Fruit fly (Drosophila melanogaster) whole organism, wandering third instar larva: ENCODE data around the gene CG10286.

ENCODE experiments used
- Abd-B ChIP-seq: fragments of >200 bp; optimal IDR thresholded peaks from 2 replicates; lab custom pipeline; 2017; ENCODE audit warnings: missing biosample characterization, missing genetic modification characterization
- CG32264 ChIP-seq: fragments of 200-800 bp; sonication (Bioruptor generic); optimal IDR thresholded peaks from 2 replicates; lab custom pipeline; 2016; ENCODE audit warnings: missing biosample characterization, missing genetic modification characterization
- CG9705 ChIP-seq: fragments of 200-800 bp; sonication (Bioruptor generic); optimal IDR thresholded peaks from 2 replicates; lab custom pipeline; 2018; ENCODE audit warnings: missing biosample characterization, mild to moderate bottlenecking, missing genetic modification characterization
- CrebA ChIP-seq: fragments of 200-800 bp; sonication (Bioruptor generic); optimal IDR thresholded peaks from 2 replicates; lab custom pipeline; 2016; ENCODE audit warnings: missing biosample characterization, mild to moderate bottlenecking, missing genetic modification characterization, borderline replicate concordance
- Dfd ChIP-seq: fragments of >200 bp; optimal IDR thresholded peaks from 2 replicates; lab custom pipeline; 2017; ENCODE audit warnings: missing biosample characterization, missing genetic modification characterization
- GATAd ChIP-seq: sonication (Bioruptor generic); optimal IDR thresholded peaks from 2 replicates; lab custom pipeline; 2016; ENCODE audit warnings: missing biosample characterization, missing genetic modification characterization
- HLH106 ChIP-seq: fragments of 200-800 bp; optimal IDR thresholded peaks from 3 replicates; lab custom pipeline; 2019; ENCODE audit warnings: missing biosample characterization, mild to moderate bottlenecking, missing genetic modification characterization, moderate library complexity
- Hnf4 ChIP-seq: fragments of 200-800 bp; sonication (Bioruptor generic); optimal IDR thresholded peaks from 2 replicates; lab custom pipeline; 2016; ENCODE audit warnings: missing biosample characterization, mild to moderate bottlenecking, missing genetic modification characterization
- Hr78 ChIP-seq: fragments of >200 bp; optimal IDR thresholded peaks from 2 replicates; lab custom pipeline; 2017; ENCODE audit warnings: missing biosample characterization, missing genetic modification characterization
- Hr83 ChIP-seq: fragments of 200-300 bp; sonication (Bioruptor generic); optimal IDR thresholded peaks from 2 replicates; lab custom pipeline; 2016; ENCODE audit warnings: missing biosample characterization, mild to moderate bottlenecking, missing genetic modification characterization, moderate library complexity; ENCODE audit not compliant: poor library complexity, severe bottlenecking
- Jra ChIP-seq: sonication (Bioruptor generic); optimal IDR thresholded peaks from 2 replicates; lab custom pipeline; 2016; ENCODE audit warnings: missing biosample characterization, missing genetic modification characterization
- Mio ChIP-seq: sonication (Bioruptor generic); optimal IDR thresholded peaks from 2 replicates; lab custom pipeline; 2016; ENCODE audit warnings: missing biosample characterization, missing genetic modification characterization
- Myc ChIP-seq: fragments of >200 bp; optimal IDR thresholded peaks from 2 replicates; lab custom pipeline; 2017
- N ChIP-seq: fragments of >200 bp; optimal IDR thresholded peaks from 2 replicates; lab custom pipeline; 2018; ENCODE audit warnings: missing biosample characterization, missing external identifiers, missing genetic modification characterization
- OdsH ChIP-seq: fragments of 200-800 bp; sonication (Bioruptor generic); optimal IDR thresholded peaks from 2 replicates; lab custom pipeline; 2016; ENCODE audit warnings: missing biosample characterization, mild to moderate bottlenecking, missing genetic modification characterization
- Rel ChIP-seq, 2 experiments: fragments of 200-800 bp; sonication (Bioruptor generic) in 1 of 2; optimal IDR thresholded peaks; 2 replicates in 1 of 2; 3 replicates in 1 of 2; lab custom pipeline; 2016 to 2019; ENCODE audit warnings: mild to moderate bottlenecking in 2 of 2, missing biosample characterization in 2 of 2, missing genetic modification characterization in 2 of 2, moderate library complexity in 1 of 2
- Sp1 ChIP-seq: fragments of 200-800 bp; sonication (Bioruptor generic); optimal IDR thresholded peaks from 3 replicates; lab custom pipeline; 2019; ENCODE audit warnings: missing biosample characterization, mild to moderate bottlenecking, missing genetic modification characterization, moderate library complexity
- Vsx2 ChIP-seq: fragments of 200-300, 225-300 bp; sonication (Bioruptor generic); optimal IDR thresholded peaks from 2 replicates; lab custom pipeline; 2018; ENCODE audit warnings: missing biosample characterization, missing genetic modification characterization; ENCODE audit not compliant: partially characterized antibody
- br ChIP-seq: fragments of 200-800 bp; sonication (Bioruptor generic); optimal IDR thresholded peaks from 2 replicates; lab custom pipeline; 2016; ENCODE audit warnings: missing biosample characterization, missing genetic modification characterization
- dl ChIP-seq, 2 experiments: fragments of 175-275, 200-275 bp in 1 of 2; fragments of 200-275 bp in 1 of 2; sonication (Bioruptor generic); optimal IDR thresholded peaks; lab custom pipeline; 2018; ENCODE audit warnings: mild to moderate bottlenecking in 2 of 2, missing biosample characterization in 2 of 2, missing genetic modification characterization in 2 of 2, moderate library complexity in 2 of 2; ENCODE audit not compliant: partially characterized antibody in 2 of 2, insufficient read depth in 1 of 2
- dmrt93B ChIP-seq: fragments of 200-800 bp; sonication (Bioruptor generic); optimal IDR thresholded peaks from 2 replicates; lab custom pipeline; 2018; ENCODE audit warnings: missing biosample characterization, mild to moderate bottlenecking, missing genetic modification characterization
- dsf ChIP-seq: sonication (Bioruptor generic); optimal IDR thresholded peaks from 2 replicates; lab custom pipeline; 2016; ENCODE audit warnings: missing biosample characterization, missing genetic modification characterization, borderline replicate concordance
- ey ChIP-seq: fragments of 200-800 bp; sonication (Bioruptor generic); optimal IDR thresholded peaks from 2 replicates; lab custom pipeline; 2016; ENCODE audit warnings: missing biosample characterization, missing genetic modification characterization
- foxo ChIP-seq, 2 experiments: fragments of 200-800 bp; sonication (Bioruptor generic); optimal IDR thresholded peaks; 2 replicates in 1 of 2; 3 replicates in 1 of 2; lab custom pipeline; 2016 to 2017; ENCODE audit warnings: missing biosample characterization in 2 of 2, missing genetic modification characterization in 2 of 2
- fru ChIP-seq: fragments of 200-800 bp; sonication (Bioruptor generic); optimal IDR thresholded peaks from 3 replicates; lab custom pipeline; 2016; ENCODE audit warnings: missing biosample characterization, mild to moderate bottlenecking, missing genetic modification characterization
- h ChIP-seq: fragments of 200-800 bp; sonication (Bioruptor generic); optimal IDR thresholded peaks from 3 replicates; lab custom pipeline; 2016; ENCODE audit warnings: missing biosample characterization, mild to moderate bottlenecking, missing genetic modification characterization
- jim ChIP-seq: fragments of 175-275, 200-325 bp; sonication (Bioruptor generic); optimal IDR thresholded peaks from 2 replicates; lab custom pipeline; 2016; ENCODE audit warnings: missing biosample characterization, mild to moderate bottlenecking, missing genetic modification characterization
- lola ChIP-seq: fragments of >200 bp; optimal IDR thresholded peaks from 2 replicates; lab custom pipeline; 2017; ENCODE audit warnings: missing biosample characterization, missing genetic modification characterization
- pan ChIP-seq: fragments of >200 bp; optimal IDR thresholded peaks from 2 replicates; lab custom pipeline; 2017
- psq ChIP-seq: fragments of 200-800 bp; sonication (Bioruptor generic); optimal IDR thresholded peaks from 3 replicates; lab custom pipeline; 2017; ENCODE audit warnings: missing biosample characterization, mild to moderate bottlenecking, missing genetic modification characterization, moderate library complexity
- rgr ChIP-seq: fragments of 200-800 bp; sonication (Bioruptor generic); optimal IDR thresholded peaks from 3 replicates; lab custom pipeline; 2016; ENCODE audit warnings: missing biosample characterization, mild to moderate bottlenecking, missing genetic modification characterization
- sage ChIP-seq: fragments of 200-800 bp; sonication (Bioruptor generic); optimal IDR thresholded peaks from 2 replicates; lab custom pipeline; 2016; ENCODE audit warnings: missing biosample characterization, mild to moderate bottlenecking, missing genetic modification characterization
- sv ChIP-seq: fragments of 200-800 bp; sonication (Bioruptor generic); optimal IDR thresholded peaks from 3 replicates; lab custom pipeline; 2016; ENCODE audit warnings: missing biosample characterization, missing genetic modification characterization
- tai ChIP-seq: sonication (Bioruptor generic); optimal IDR thresholded peaks from 2 replicates; lab custom pipeline; 2016; ENCODE audit warnings: missing biosample characterization, missing genetic modification characterization
- usp ChIP-seq: fragments of >200 bp; optimal IDR thresholded peaks from 2 replicates; lab custom pipeline; 2017; ENCODE audit warnings: missing biosample characterization, missing genetic modification characterization

Gene CG10286

dm6 chr3R:6399289-6399688 lies 30.5 kb downstream of the CG10286 start:
- TF ChIP-seq Dfd (GFP tag; lab: Kevin White, UChicago): no peak
- no peak for TF ChIP-seq foxo (GFP tag; optimal IDR thresholded peaks at IDR 0.05; lab: Kevin White, UChicago)
- TF ChIP-seq CG9705 (GFP tag; lab: Kevin White, UChicago): no peak
- TF ChIP-seq CrebA (GFP tag; lab: Kevin White, UChicago): peak; percentile 37
- no peak for TF ChIP-seq tai
- no peak for TF ChIP-seq CG32264 (GFP tag; lab: Kevin White, UChicago)
- no peak for TF ChIP-seq Vsx2 (GFP tag; lab: Kevin White, UChicago)
- TF ChIP-seq Sp1 (GFP tag; lab: Kevin White, UChicago): peak; percentile 40
- no peak for TF ChIP-seq sage (GFP tag; lab: Kevin White, UChicago)
- TF ChIP-seq ey (GFP tag; lab: Kevin White, UChicago): no peak
- no peak for TF ChIP-seq Hr78 (GFP tag; lab: Kevin White, UChicago)
- TF ChIP-seq pan: no peak

dm6 chr3R:6399752-6400151 lies 31.0 kb downstream of the CG10286 start:
- TF ChIP-seq br: no peak
- TF ChIP-seq Hnf4 (GFP tag; lab: Kevin White, UChicago): no peak
- no peak for TF ChIP-seq Mio (GFP tag; lab: Kevin White, UChicago)
- TF ChIP-seq lola (GFP tag; lab: Kevin White, UChicago): no peak
- TF ChIP-seq HLH106 (tag; lab: Kevin White, UChicago): no peak
- TF ChIP-seq usp: no peak
- TF ChIP-seq CrebA (GFP tag; lab: Kevin White, UChicago): no peak
- TF ChIP-seq Rel (GFP tag; optimal IDR thresholded peaks at IDR 0.05; lab: Kevin White, UChicago): no peak
- no peak for TF ChIP-seq Rel (tag; optimal IDR thresholded peaks at IDR 0.05; lab: Kevin White, UChicago)
- no peak for TF ChIP-seq dmrt93B
- no peak for TF ChIP-seq tai
- no peak for TF ChIP-seq OdsH (GFP tag; lab: Kevin White, UChicago)
- no peak for TF ChIP-seq psq (GFP tag; lab: Kevin White, UChicago)
- TF ChIP-seq dsf (GFP tag; lab: Kevin White, UChicago): no peak
- TF ChIP-seq foxo (GFP tag; optimal IDR thresholded peaks at IDR 0.05; lab: Kevin White, UChicago): no peak
- no peak for TF ChIP-seq rgr
- TF ChIP-seq Abd-B: no peak
- TF ChIP-seq Hr83 (GFP tag; lab: Kevin White, UChicago): no peak
- no peak for TF ChIP-seq jim (GFP tag; lab: Kevin White, UChicago)
- TF ChIP-seq, all 38 proteins: peak for 0

dm6 chr3R:6400710-6401521 lies 32.2 kb downstream of the CG10286 start:
- no peak for TF ChIP-seq OdsH (GFP tag; lab: Kevin White, UChicago)
- no peak for TF ChIP-seq Dfd (GFP tag; lab: Kevin White, UChicago)
- no peak for TF ChIP-seq fru (GFP tag; lab: Kevin White, UChicago)
- TF ChIP-seq sage (GFP tag; lab: Kevin White, UChicago): no peak
- TF ChIP-seq psq (GFP tag; lab: Kevin White, UChicago): peak; percentile 42
- peak; percentile 22 for TF ChIP-seq Hnf4 (GFP tag; lab: Kevin White, UChicago)
- no peak for TF ChIP-seq jim (GFP tag; lab: Kevin White, UChicago)
- no peak for TF ChIP-seq br
- peak; percentile 6 for TF ChIP-seq Sp1 (GFP tag; lab: Kevin White, UChicago)
- TF ChIP-seq Rel (GFP tag; optimal IDR thresholded peaks at IDR 0.05; lab: Kevin White, UChicago): no peak
- TF ChIP-seq Rel (tag; optimal IDR thresholded peaks at IDR 0.05; lab: Kevin White, UChicago): peak; percentile 47
- TF ChIP-seq Myc (lab: Kevin White, UChicago): no peak
- TF ChIP-seq ey (GFP tag; lab: Kevin White, UChicago): no peak
- TF ChIP-seq CrebA (GFP tag; lab: Kevin White, UChicago): no peak
- peak; percentile 74 for TF ChIP-seq Jra (GFP tag; lab: Kevin White, UChicago)
- no peak for TF ChIP-seq lola (GFP tag; lab: Kevin White, UChicago)
- TF ChIP-seq CG32264 (GFP tag; lab: Kevin White, UChicago): no peak
- TF ChIP-seq h: peak; percentile 19
- TF ChIP-seq N: no peak
- no peak for TF ChIP-seq dsf (GFP tag; lab: Kevin White, UChicago)
- peak; percentile 53 for TF ChIP-seq tai
- no peak for TF ChIP-seq usp
- TF ChIP-seq Mio (GFP tag; lab: Kevin White, UChicago): no peak
- no peak for TF ChIP-seq dmrt93B
- no peak for TF ChIP-seq HLH106 (tag; lab: Kevin White, UChicago)
- TF ChIP-seq dl (GFP tag; optimal IDR thresholded peaks at IDR 0.05; lab: Kevin White, UChicago; ENCODE audit: insufficient read depth in 1 of 2, partially characterized antibody in 2 of 2): no peak
- TF ChIP-seq Hr78 (GFP tag; lab: Kevin White, UChicago): no peak
- TF ChIP-seq pan: no peak
- no peak for TF ChIP-seq sv (GFP tag; lab: Kevin White, UChicago)
- no peak for TF ChIP-seq Hr83 (GFP tag; lab: Kevin White, UChicago)
- TF ChIP-seq foxo (GFP tag; optimal IDR thresholded peaks at IDR 0.05; lab: Kevin White, UChicago): no peak
- TF ChIP-seq Vsx2 (GFP tag; lab: Kevin White, UChicago): no peak
- TF ChIP-seq CG9705 (GFP tag; lab: Kevin White, UChicago): peak; percentile 6
- no peak for TF ChIP-seq rgr
- TF ChIP-seq Abd-B: no peak
- no peak for TF ChIP-seq GATAd (GFP tag; lab: Kevin White, UChicago)
